Fruit fly (Drosophila melanogaster) whole organism, embryonic: ENCODE data around the gene Delta.

ENCODE experiments used
- B-H1 ChIP-seq: fragments of 200-800 bp; sonication (Bioruptor generic); IDR thresholded peaks from 3 replicates; pipeline ENCODE4 v1.3.6; 2022; ENCODE audit warnings: missing biosample characterization, missing genetic modification characterization
- CG14710 ChIP-seq: fragments of 200-800 bp; sonication (Bioruptor generic); optimal IDR thresholded peaks from 3 replicates; lab custom pipeline; 2019; ENCODE audit warnings: missing biosample characterization, mild to moderate bottlenecking, missing genetic modification characterization, moderate library complexity
- CG17361 ChIP-seq: fragments of 200-800 bp; sonication (Bioruptor generic); IDR thresholded peaks from 3 replicates; pipeline ENCODE4 v1.3.6; 2022; ENCODE audit warnings: missing biosample characterization, missing genetic modification characterization
- CG31388 ChIP-seq: fragments of 200-800 bp; sonication (Bioruptor generic); optimal IDR thresholded peaks from 2 replicates; lab custom pipeline; 2016; ENCODE audit warnings: missing biosample characterization, missing genetic modification characterization
- CG5245 ChIP-seq: fragments of 200-800 bp; sonication (Bioruptor generic); optimal IDR thresholded peaks from 3 replicates; lab custom pipeline; 2016; ENCODE audit warnings: missing biosample characterization, missing genetic modification characterization
- CG9797 ChIP-seq: fragments of 200-800 bp; sonication (Bioruptor generic); optimal IDR thresholded peaks from 3 replicates; lab custom pipeline; 2018; ENCODE audit warnings: missing biosample characterization, mild to moderate bottlenecking, missing genetic modification characterization
- H15 ChIP-seq: fragments of 200-800 bp; sonication (Bioruptor generic); IDR thresholded peaks from 3 replicates; pipeline ENCODE4 v1.3.6; 2022; ENCODE audit warnings: missing biosample characterization, missing genetic modification characterization
- Lpt ChIP-seq: fragments of >200 bp; optimal IDR thresholded peaks from 2 replicates; lab custom pipeline; 2018; ENCODE audit warnings: missing biosample characterization, missing genetic modification characterization
- Spps ChIP-seq: fragments of 200-800 bp; sonication (Bioruptor generic); optimal IDR thresholded peaks from 2 replicates; lab custom pipeline; 2018; ENCODE audit warnings: missing biosample characterization, mild to moderate bottlenecking, missing genetic modification characterization
- Sry-δ ChIP-seq: fragments of 200-800 bp; sonication (Bioruptor generic); optimal IDR thresholded peaks from 2 replicates; lab custom pipeline; 2016; ENCODE audit warnings: missing biosample characterization, missing genetic modification characterization
- dan ChIP-seq: fragments of 200-800 bp; sonication (Bioruptor generic); IDR thresholded peaks from 2 replicates; pipeline ENCODE4 v1.3.6; 2022; ENCODE audit warnings: missing biosample characterization, missing genetic modification characterization
- sna ChIP-seq: fragments of 200-800 bp; sonication (Bioruptor generic); IDR thresholded peaks from 2 replicates; pipeline ENCODE4 v1.3.6; 2022; ENCODE audit warnings: missing biosample characterization, missing genetic modification characterization; ENCODE audit not compliant: partially characterized antibody

DNA sequence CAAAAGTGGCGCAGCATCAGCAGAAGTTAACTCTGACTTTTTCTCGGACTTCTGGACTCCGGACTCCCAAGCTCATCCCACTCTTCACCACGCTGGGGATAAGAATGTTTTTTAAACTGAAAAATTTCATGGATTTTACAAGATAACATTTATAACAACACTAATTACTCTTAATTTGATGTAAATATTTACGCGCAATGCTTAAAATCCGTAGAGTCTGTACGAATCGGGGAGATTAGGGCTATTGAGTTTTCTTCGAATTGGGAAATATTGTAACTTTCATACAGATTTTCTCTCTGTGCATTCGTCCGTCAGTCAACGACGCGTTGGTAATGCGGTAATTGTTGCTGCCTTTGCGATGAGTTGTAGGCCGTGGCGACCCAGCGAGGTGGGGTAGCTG is 43.8 kb downstream of the Delta start:
- TF ChIP-seq sna (GFP tag; lab: Robert Waterston, UW) (no peak), Sry-δ (GFP tag; lab: Kevin White, UChicago) (no peak), H15 (GFP tag; lab: Robert Waterston, UW) (no peak), CG14710 (tag; lab: Kevin White, UChicago) (no peak), Spps (tag; lab: Kevin White, UChicago) (no peak), dan (GFP tag; lab: Robert Waterston, UW) (no peak), CG9797 (no peak), CG31388 (GFP tag; lab: Kevin White, UChicago) (no peak), CG17361 (no peak), Lpt (GFP tag; lab: Kevin White, UChicago) (no peak), B-H1 (GFP tag; lab: Robert Waterston, UW) (no peak), CG5245 (GFP tag; lab: Kevin White, UChicago) (no peak)
